Fruit fly (Drosophila melanogaster) whole organism, adult: ENCODE results near the gene ND-MNLL.
A peak's percentile ranks its signal among the peaks of the same experiment; 100 is the strongest.

Source experiments
- CG11617 ChIP-seq: fragments of 200-800 bp; sonication (Bioruptor generic); optimal IDR thresholded peaks from 2 replicates; lab custom pipeline; 2017; ENCODE audit warnings: mild to moderate bottlenecking, missing biosample characterization, missing genetic modification reagents, missing genetic modification characterization
- CG1620 ChIP-seq: fragments of 200-800 bp; sonication (Bioruptor generic); optimal IDR thresholded peaks from 2 replicates; lab custom pipeline; 2016; ENCODE audit warnings: missing biosample characterization, missing genetic modification characterization
- CG33017 ChIP-seq: fragments of 200-800 bp; sonication (Bioruptor generic); optimal IDR thresholded peaks from 2 replicates; lab custom pipeline; 2018; ENCODE audit warnings: missing biosample characterization, mild to moderate bottlenecking, missing genetic modification characterization, moderate library complexity
- Mnt ChIP-seq: fragments of 200-800 bp; sonication (Bioruptor generic); optimal IDR thresholded peaks from 2 replicates; lab custom pipeline; 2016; ENCODE audit warnings: missing biosample characterization, mild to moderate bottlenecking, missing genetic modification characterization

- TF ChIP-seq CG33017, result no peak
- TF ChIP-seq Mnt, result peak; percentile 81
- TF ChIP-seq CG1620 (GFP tag; lab: Kevin White, UChicago), result peak; percentile 64
- TF ChIP-seq CG11617 (GFP tag; lab: Kevin White, UChicago), result peak; percentile 91
These were observed 39.8 kb upstream of the ND-MNLL start, which contains the start of the genes Dhdds and RpS14a for dm6 chrX:7933210-7933915.
